Worm (Caenorhabditis elegans) whole organism, L4 larva: Measurements from ENCODE around the gene mrpl-36.

ENCODE experiments used
- lim-7 ChIP-seq: fragments of 200-800 bp; sonication (Bioruptor generic); IDR thresholded peaks from 2 replicates; pipeline ENCODE4 v1.3.6; 2022; ENCODE audit warnings: missing genetic modification characterization, missing compliant biosample characterization
- snpc-4 ChIP-seq: fragments of 150-350 bp; optimal IDR thresholded peaks from 2 replicates; lab custom pipeline; 2014; ENCODE audit warnings: missing biosample characterization, missing genetic modification characterization

DNA sequence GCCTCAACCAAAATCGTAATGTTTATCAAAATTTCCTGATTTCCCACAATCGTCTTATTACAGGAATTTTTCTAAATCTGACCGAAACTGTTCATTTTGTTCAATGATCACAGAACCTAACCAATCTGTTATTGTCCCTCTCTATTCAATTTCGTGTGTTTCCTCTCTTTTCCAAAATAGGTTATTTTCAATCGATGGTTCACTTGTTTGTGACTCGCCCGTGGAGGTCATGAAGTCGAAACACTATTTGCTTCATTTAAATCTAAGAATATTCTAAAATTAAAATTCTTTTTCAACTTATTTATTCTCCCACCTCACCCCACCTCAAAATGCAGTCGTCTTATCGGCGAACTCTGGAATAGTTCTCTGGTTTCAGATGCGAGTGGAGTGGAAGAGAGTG, 3.0 kb upstream of the mrpl-36 start:
- TF ChIP-seq snpc-4 (no peak), lim-7 (no peak)
